Worm (Caenorhabditis elegans): ENCODE data around the gene C49F8.3.
A peak's percentile ranks its signal among the peaks of the same experiment; 100 is the strongest.

C49F8.3 gene

DNA sequence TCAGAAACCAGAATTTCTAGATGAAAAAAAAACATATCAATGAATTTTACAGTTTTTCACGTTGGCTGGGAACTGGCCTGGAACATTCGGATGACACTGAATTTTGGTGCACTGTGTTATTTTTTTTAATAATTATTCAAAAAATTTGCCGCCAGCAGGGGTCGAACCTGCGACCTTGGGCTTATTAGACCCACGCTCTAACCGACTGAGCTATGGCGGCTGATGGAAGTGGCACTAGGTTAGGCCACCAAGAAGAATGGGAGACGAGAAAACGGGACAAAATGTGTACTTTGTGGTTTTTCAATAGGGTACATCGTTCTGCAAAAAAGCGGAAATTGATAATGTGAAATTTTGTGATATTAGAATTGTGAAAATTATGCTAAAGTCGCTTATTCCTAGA lies 27.6 kb upstream of the C49F8.3 start:
- TF ChIP-seq lin-13 (GFP tag; optimal IDR thresholded peaks at IDR 0.05) (no peak), nhr-42 (GFP tag; IDR thresholded peaks at IDR 0.05) (0 out of 2 replicates have a peak, but pooled peaks have one; percentile 12), mdt-29 (GFP tag; IDR thresholded peaks at IDR 0.05) (0 out of 2 replicates have a peak, but pooled peaks have one; percentile 24), lin-29 (GFP tag; IDR thresholded peaks at IDR 0.05) (no peak), daf-16 (GFP tag; optimal IDR thresholded peaks at IDR 0.05) (peak in 1 of 2 experiments; percentile 70), daf-16 (tag; optimal IDR thresholded peaks at IDR 0.05) (no peak), ceh-20 (GFP tag; IDR thresholded peaks at IDR 0.05) (no peak), snpc-1.2 (GFP tag; IDR thresholded peaks at IDR 0.05) (peak; percentile 67), nhr-76 (tag; optimal IDR thresholded peaks at IDR 0.05) (no peak), cey-2 (tag; optimal IDR thresholded peaks at IDR 0.05; ENCODE audit: borderline replicate concordance, insufficient read depth) (no peak), pqm-1 (tag; optimal IDR thresholded peaks at IDR 0.05) (no peak), nhr-11 (tag; optimal IDR thresholded peaks at IDR 0.05) (no peak), nhr-25 (tag; optimal IDR thresholded peaks at IDR 0.05; ENCODE audit: borderline replicate concordance, insufficient read depth) (no peak), nhr-111 (GFP tag; optimal IDR thresholded peaks at IDR 0.05) (no peak), zfp-2 (tag; optimal IDR thresholded peaks at IDR 0.05) (no peak), Y75B8A.6 (GFP tag; IDR thresholded peaks at IDR 0.05) (no peak), madf-5 (GFP tag; IDR thresholded peaks at IDR 0.05) (peak in 1 of 2 experiments; percentile 74; a peak in 1 of 4 replicates), F44E2.7 (GFP tag; IDR thresholded peaks at IDR 0.05) (no peak), mxl-3 (GFP tag; optimal IDR thresholded peaks at IDR 0.05) (no peak), Y105C5A.15 (GFP tag; IDR thresholded peaks at IDR 0.05) (no peak), rbr-2 (tag; optimal IDR thresholded peaks at IDR 0.05) (peak; percentile 45), skn-1 (tag; optimal IDR thresholded peaks at IDR 0.05) (no peak), madf-9 (GFP tag; conservative IDR thresholded peaks at IDR 0.05) (0 out of 2 replicates have a peak, but pooled peaks have one; percentile 38), ztf-7 (tag; optimal IDR thresholded peaks at IDR 0.05) (no peak), zip-11 (GFP tag; IDR thresholded peaks at IDR 0.05) (no peak), vab-7 (GFP tag; IDR thresholded peaks at IDR 0.05) (peak; percentile 90), mxl-2 (GFP tag; conservative IDR thresholded peaks at IDR 0.05) (no peak), zip-2 (tag; optimal IDR thresholded peaks at IDR 0.05) (no peak), php-3 (GFP tag; IDR thresholded peaks at IDR 0.05) (no peak), sdz-12 (GFP tag; optimal IDR thresholded peaks at IDR 0.05) (no peak), daf-19 (GFP tag; conservative IDR thresholded peaks at IDR 0.05) (no peak), nhr-10 (tag; optimal IDR thresholded peaks at IDR 0.05) (no peak), ZK546.5 (tag; optimal IDR thresholded peaks at IDR 0.05) (no peak), ceh-62 (tag; optimal IDR thresholded peaks at IDR 0.05) (no peak), mep-1 (tag; optimal IDR thresholded peaks at IDR 0.05) (no peak), lin-1 (GFP tag; IDR thresholded peaks at IDR 0.05) (peak; percentile 59; the same call in 1 of the 2 replicates), lim-7 (GFP tag; IDR thresholded peaks at IDR 0.05) (peak; percentile 76), tag-97 (GFP tag; IDR thresholded peaks at IDR 0.05) (no peak), unc-39 (tag; optimal IDR thresholded peaks at IDR 0.05) (no peak), lsy-2 (tag; optimal IDR thresholded peaks at IDR 0.05) (peak in 1 of 2 experiments; percentile 43), F37D6.2 (tag; optimal IDR thresholded peaks at IDR 0.05) (no peak), lir-3 (tag; optimal IDR thresholded peaks at IDR 0.05) (peak; percentile 21), T20F7.1 (GFP tag; optimal IDR thresholded peaks at IDR 0.05) (no peak), spr-1 (tag; optimal IDR thresholded peaks at IDR 0.05) (peak; percentile 13), hlh-11 (tag; optimal IDR thresholded peaks at IDR 0.05) (peak; percentile 58), F49E8.2 (tag; optimal IDR thresholded peaks at IDR 0.05; ENCODE audit: borderline replicate concordance) (no peak), ZK337.2 (GFP tag; IDR thresholded peaks at IDR 0.05) (0 out of 2 replicates have a peak, but pooled peaks have one; percentile 19), unc-62 (GFP tag; optimal IDR thresholded peaks at IDR 0.05 in 1 of 2) (no peak), unc-62 (tag; optimal IDR thresholded peaks at IDR 0.05) (no peak), dpl-1 (GFP tag; optimal IDR thresholded peaks at IDR 0.05) (no peak), pha-4 (GFP tag; IDR thresholded peaks at IDR 0.05) (peak; percentile 64; the same call in 1 of the 2 replicates), pha-4 (tag; optimal IDR thresholded peaks at IDR 0.05) (no peak)

Data from whole organism, L4 larva.